Worm (Caenorhabditis elegans): ENCODE data around the gene cnc-3.

Gene cnc-3

ce11 chrV:1455280-1455679 lies 7.5 kb downstream of the cnc-3 start (continued):
- TF ChIP-seq Y53F4B.3 (GFP tag; IDR thresholded peaks at IDR 0.05): no peak

ce11 chrV:1456614-1457013 lies 8.8 kb downstream of the cnc-3 start:
- TF ChIP-seq ets-4 (GFP tag; optimal IDR thresholded peaks at IDR 0.05) (peak; percentile 78), lin-54 (GFP tag; optimal IDR thresholded peaks at IDR 0.05) (peak; percentile 8), rec-8 (tag; optimal IDR thresholded peaks at IDR 0.05) (no peak), B0336.3 (GFP tag; IDR thresholded peaks at IDR 0.05) (peak; percentile 56; the same call in 1 of the 2 replicates), ztf-22 (GFP tag; optimal IDR thresholded peaks at IDR 0.05) (peak; percentile 74), atf-7 (tag; optimal IDR thresholded peaks at IDR 0.05) (peak; percentile 65), nhr-80 (tag; optimal IDR thresholded peaks at IDR 0.05) (peak; percentile 73), sdz-38 (tag; optimal IDR thresholded peaks at IDR 0.05) (no peak)

- TF ChIP-seq B0336.3 (GFP tag; IDR thresholded peaks at IDR 0.05): 0 out of 2 replicates have a peak, but pooled peaks have one; percentile 16
- no peak for TF ChIP-seq akir-1 (GFP tag; optimal IDR thresholded peaks at IDR 0.05)
- peak; percentile 79 for TF ChIP-seq nhr-80 (tag; optimal IDR thresholded peaks at IDR 0.05)
Observed at ce11 chrV:1459374-1459926, 11.6 kb downstream of the cnc-3 start.

ce11 chrV:1460069-1460468 lies 12.3 kb downstream of the cnc-3 start, which contains the start of gene hacd-1:
hacd-1 (plus strand) TSS chrV:1460369.
- TF ChIP-seq F39B2.1 (GFP tag; IDR thresholded peaks at IDR 0.05): no peak
- TF ChIP-seq F49E8.2 (tag; optimal IDR thresholded peaks at IDR 0.05; ENCODE audit: insufficient read depth): no peak
- no peak for TF ChIP-seq madf-10 (tag; optimal IDR thresholded peaks at IDR 0.05)
- TF ChIP-seq xnd-1 (tag; optimal IDR thresholded peaks at IDR 0.05): no peak
- no peak for TF ChIP-seq snpc-1.1 (tag; optimal IDR thresholded peaks at IDR 0.05; ENCODE audit: insufficient read depth)
- no peak for TF ChIP-seq F57A8.1 (GFP tag; optimal IDR thresholded peaks at IDR 0.05)

- TF ChIP-seq nhr-80 (tag; optimal IDR thresholded peaks at IDR 0.05) (peak; percentile 87), F22D6.2 (tag; optimal IDR thresholded peaks at IDR 0.05) (no peak), atf-7 (tag; optimal IDR thresholded peaks at IDR 0.05) (peak; percentile 9)
Observed at ce11 chrV:1464543-1465040, 16.8 kb downstream of the cnc-3 start, which contains the start of the genes fpn-1.2 and pqn-54. fpn-1.2 (minus strand) TSS chrV:1464699. pqn-54 (plus strand) TSS chrV:1464990.

ce11 chrV:1465932-1466331 lies 18.1 kb downstream of the cnc-3 start:
- TF ChIP-seq egrh-3 (GFP tag; IDR thresholded peaks at IDR 0.05) (peak; percentile 81), zfh-2 (GFP tag; conservative IDR thresholded peaks at IDR 0.05) (peak; percentile 81), fkh-3 (tag; optimal IDR thresholded peaks at IDR 0.05) (peak; percentile 39), F37B4.10 (GFP tag; IDR thresholded peaks at IDR 0.05) (0 out of 2 replicates have a peak, but pooled peaks have one; percentile 18), atf-7 (tag; optimal IDR thresholded peaks at IDR 0.05) (no peak), lsy-27 (tag; optimal IDR thresholded peaks at IDR 0.05; ENCODE audit: borderline replicate concordance, insufficient read depth) (no peak), rpc-1 (optimal IDR thresholded peaks at IDR 0.05) (no peak), rpc-1 (tag; optimal IDR thresholded peaks at IDR 0.05) (no peak), snpc-4 (GFP tag; optimal IDR thresholded peaks at IDR 0.05) (no peak), snpc-4 (tag; optimal IDR thresholded peaks at IDR 0.05) (no peak), ama-1 (optimal IDR thresholded peaks at IDR 0.05) (no peak), ama-1 (GFP tag; optimal IDR thresholded peaks at IDR 0.05) (no peak), ztf-26 (tag; optimal IDR thresholded peaks at IDR 0.05) (no peak)
